Fruit fly (Drosophila melanogaster) whole organism, embryonic: ENCODE data around the gene CG16903.

ENCODE experiments used
- ATbp ChIP-seq: fragments of 200-800 bp; sonication (Bioruptor generic); optimal IDR thresholded peaks from 2 replicates; lab custom pipeline; 2017; ENCODE audit warnings: missing biosample characterization, mild to moderate bottlenecking, missing genetic modification characterization, missing genetic modification reagents
- Antp ChIP-seq: fragments of 200-800 bp; sonication (Bioruptor generic); optimal IDR thresholded peaks from 3 replicates; lab custom pipeline; 2016; ENCODE audit warnings: missing biosample characterization, missing genetic modification characterization
- Bteb2 ChIP-seq: fragments of 200-800 bp; sonication (Bioruptor generic); optimal IDR thresholded peaks from 2 replicates; lab custom pipeline; 2016; ENCODE audit warnings: missing biosample characterization, missing genetic modification characterization
- CG11085 ChIP-seq: fragments of 200-800 bp; sonication (Bioruptor generic); IDR thresholded peaks from 2 replicates; pipeline ENCODE4 v1.3.6; 2022; ENCODE audit warnings: missing biosample characterization, missing genetic modification characterization
- CG12071 ChIP-seq: fragments of 200-800 bp; sonication (Bioruptor generic); optimal IDR thresholded peaks from 3 replicates; lab custom pipeline; 2018; ENCODE audit warnings: missing biosample characterization, mild to moderate bottlenecking, missing genetic modification characterization
- CG15514 ChIP-seq: fragments of 200-800 bp; sonication (Bioruptor generic); optimal IDR thresholded peaks from 3 replicates; lab custom pipeline; 2017; ENCODE audit warnings: missing biosample characterization, missing genetic modification characterization, mild to moderate bottlenecking, moderate library complexity, missing genetic modification reagents
- CG1603 ChIP-seq: fragments of 200-800 bp; sonication (Bioruptor generic); optimal IDR thresholded peaks from 2 replicates; lab custom pipeline; 2019; ENCODE audit warnings: missing biosample characterization, mild to moderate bottlenecking, missing genetic modification characterization, moderate library complexity
- CG17359 ChIP-seq: fragments of 200-800 bp; sonication (Bioruptor generic); optimal IDR thresholded peaks from 3 replicates; lab custom pipeline; 2018; ENCODE audit warnings: missing biosample characterization, mild to moderate bottlenecking, missing genetic modification characterization, moderate library complexity
- CG17802 ChIP-seq: fragments of 200-800 bp; sonication (Bioruptor generic); optimal IDR thresholded peaks from 2 replicates; lab custom pipeline; 2018; ENCODE audit warnings: missing biosample characterization, mild to moderate bottlenecking, missing genetic modification characterization, moderate library complexity
- CG1792 ChIP-seq: fragments of 200-800 bp; sonication (Bioruptor generic); optimal IDR thresholded peaks from 2 replicates; lab custom pipeline; 2016; ENCODE audit warnings: missing biosample characterization, missing genetic modification characterization
- CG18599 ChIP-seq: fragments of 200-800 bp; sonication (Bioruptor generic); optimal IDR thresholded peaks from 3 replicates; lab custom pipeline; 2017; ENCODE audit warnings: missing biosample characterization, missing genetic modification characterization, mild to moderate bottlenecking, moderate library complexity, missing genetic modification reagents
- CG30431 ChIP-seq: fragments of 200-800 bp; sonication (Bioruptor generic); optimal IDR thresholded peaks from 2 replicates; lab custom pipeline; 2017; ENCODE audit warnings: missing biosample characterization, missing genetic modification characterization
- CG31224 ChIP-seq: fragments of 200-800 bp; sonication (Bioruptor generic); IDR thresholded peaks from 2 replicates; pipeline ENCODE4 v1.3.6; 2022; ENCODE audit warnings: missing biosample characterization, missing genetic modification characterization
- CG32532 ChIP-seq: fragments of 200-800 bp; sonication (Bioruptor generic); IDR thresholded peaks from 2 replicates; pipeline ENCODE4 v1.3.6; 2022; ENCODE audit warnings: missing biosample characterization, missing genetic modification characterization
- CG6254 ChIP-seq: fragments of 200-800 bp; sonication (Bioruptor generic); optimal IDR thresholded peaks from 3 replicates; lab custom pipeline; 2017; ENCODE audit warnings: mild to moderate bottlenecking, missing biosample characterization, missing genetic modification reagents, missing genetic modification characterization
- CG8388 ChIP-seq: fragments of 200-800 bp; sonication (Bioruptor generic); optimal IDR thresholded peaks from 2 replicates; lab custom pipeline; 2019; ENCODE audit warnings: missing biosample characterization, mild to moderate bottlenecking, missing genetic modification characterization, moderate library complexity
- CG8924 ChIP-seq: fragments of 200-800 bp; optimal IDR thresholded peaks from 3 replicates; lab custom pipeline; 2019; ENCODE audit warnings: missing biosample characterization, mild to moderate bottlenecking, missing genetic modification characterization, moderate library complexity
- CG9437 ChIP-seq: fragments of 200-800 bp; sonication (Bioruptor generic); optimal IDR thresholded peaks from 2 replicates; lab custom pipeline; 2018; ENCODE audit warnings: missing biosample characterization, mild to moderate bottlenecking, missing genetic modification characterization
- Camta ChIP-seq: fragments of 200-800 bp; sonication (Bioruptor generic); optimal IDR thresholded peaks from 2 replicates; lab custom pipeline; 2016; ENCODE audit warnings: missing biosample characterization, missing genetic modification characterization
- E2f1 ChIP-seq: fragments of 200-800 bp; sonication (Bioruptor generic); IDR thresholded peaks from 2 replicates; pipeline ENCODE4 v1.3.6; 2022; ENCODE audit warnings: missing biosample characterization, missing genetic modification characterization
- Ets65A ChIP-seq: fragments of 200-800 bp; sonication (Bioruptor generic); peaks from one replicate; lab custom pipeline; 2016; ENCODE audit warnings: missing biosample characterization, missing genetic modification characterization
- H15 ChIP-seq: fragments of 200-800 bp; sonication (Bioruptor generic); IDR thresholded peaks from 3 replicates; pipeline ENCODE4 v1.3.6; 2022; ENCODE audit warnings: missing biosample characterization, missing genetic modification characterization
- HLH54F ChIP-seq: fragments of 200-800 bp; sonication (Bioruptor generic); optimal IDR thresholded peaks from 3 replicates; lab custom pipeline; 2016; ENCODE audit warnings: missing biosample characterization, missing genetic modification characterization
- Hsf ChIP-seq: fragments of 200-800 bp; sonication (Bioruptor generic); optimal IDR thresholded peaks from 3 replicates; lab custom pipeline; 2016; ENCODE audit warnings: missing biosample characterization, missing genetic modification characterization
- Nf-YC ChIP-seq: fragments of 200-800 bp; optimal IDR thresholded peaks from 3 replicates; lab custom pipeline; 2019; ENCODE audit warnings: missing biosample characterization, mild to moderate bottlenecking, missing genetic modification characterization, moderate library complexity
- Ptx1 ChIP-seq: fragments of 200-800 bp; sonication (Bioruptor generic); IDR thresholded peaks from 2 replicates; pipeline ENCODE4 v1.3.6; 2022; ENCODE audit warnings: missing biosample characterization, missing genetic modification characterization
- Trl ChIP-seq, 3 experiments: fragments of >200 bp in 2 of 3; fragments of 200-800 bp in 1 of 3; sonication (Bioruptor generic) in 1 of 3; optimal IDR thresholded peaks; 2 replicates in 1 of 3; 3 replicates in 2 of 3; lab custom pipeline; 2016 to 2017; ENCODE audit warnings: missing biosample characterization in 1 of 3, missing genetic modification characterization in 1 of 3
- az2 ChIP-seq: fragments of 200-800 bp; sonication (Bioruptor generic); optimal IDR thresholded peaks from 3 replicates; lab custom pipeline; 2016; ENCODE audit warnings: missing biosample characterization, missing genetic modification characterization
- bcd ChIP-seq: fragments of 200-800 bp; sonication (Bioruptor generic); optimal IDR thresholded peaks from 2 replicates; lab custom pipeline; 2017; ENCODE audit warnings: missing biosample characterization, mild to moderate bottlenecking, missing genetic modification characterization
- chif ChIP-seq, 2 experiments: fragments of 200-800 bp; sonication (Bioruptor generic); optimal IDR thresholded peaks; 3 replicates each; lab custom pipeline; 2016; ENCODE audit warnings: missing biosample characterization in 2 of 2, missing genetic modification characterization in 2 of 2
- dati ChIP-seq: fragments of 200-800 bp; sonication (Bioruptor generic); IDR thresholded peaks from 2 replicates; pipeline ENCODE4 v1.3.6; 2022; ENCODE audit warnings: missing biosample characterization, missing genetic modification characterization
- dysf ChIP-seq: fragments of 200-800 bp; sonication (Bioruptor generic); IDR thresholded peaks from 3 replicates; pipeline ENCODE4 v1.3.6; 2022; ENCODE audit warnings: missing biosample characterization, missing genetic modification characterization
- grau ChIP-seq: fragments of 200-800 bp; optimal IDR thresholded peaks from 3 replicates; lab custom pipeline; 2019; ENCODE audit warnings: missing biosample characterization, mild to moderate bottlenecking, missing genetic modification characterization, moderate library complexity
- her ChIP-seq: fragments of 200-800 bp; sonication (Bioruptor generic); optimal IDR thresholded peaks from 2 replicates; lab custom pipeline; 2016; ENCODE audit warnings: missing biosample characterization, missing genetic modification characterization
- hkb ChIP-seq, 2 experiments: fragments of 200-800 bp in 1 of 2; fragments of >200 bp in 1 of 2; sonication (Bioruptor generic) in 1 of 2; IDR thresholded peaks in 1 of 2; optimal IDR thresholded peaks in 1 of 2; 2 replicates each; pipeline versions ENCODE4 v1.3.6 to Lab custom; 2017 to 2022; ENCODE audit warnings: missing biosample characterization in 1 of 2, missing genetic modification characterization in 1 of 2
- ind ChIP-seq: fragments of 200-800 bp; sonication (Bioruptor generic); optimal IDR thresholded peaks from 3 replicates; lab custom pipeline; 2016; ENCODE audit warnings: missing biosample characterization, missing genetic modification characterization
- jumu ChIP-seq: fragments of 200-800 bp; sonication (Bioruptor generic); optimal IDR thresholded peaks from 3 replicates; lab custom pipeline; 2016; ENCODE audit warnings: missing biosample characterization, missing genetic modification characterization
- pan ChIP-seq, 4 experiments: fragments of >200 bp in 3 of 4; fragments of 200-800 bp in 1 of 4; sonication (Bioruptor generic) in 1 of 4; optimal IDR thresholded peaks in 3 of 4; IDR thresholded peaks in 1 of 4; 2 replicates each; pipeline versions ENCODE4 v1.3.6 to Lab custom; 2017 to 2022; ENCODE audit warnings: missing biosample characterization in 2 of 4, missing genetic modification characterization in 2 of 4, mixed read lengths in 1 of 4
- pb ChIP-seq: fragments of 200-800 bp; sonication (Bioruptor generic); optimal IDR thresholded peaks from 3 replicates; lab custom pipeline; 2016; ENCODE audit warnings: missing biosample characterization, missing genetic modification characterization
- pnt ChIP-seq: fragments of 200-800 bp; sonication (Bioruptor generic); optimal IDR thresholded peaks from 3 replicates; lab custom pipeline; 2016; ENCODE audit warnings: missing biosample characterization, missing genetic modification characterization
- psq ChIP-seq: fragments of 200-800 bp; sonication (Bioruptor generic); optimal IDR thresholded peaks from 2 replicates; lab custom pipeline; 2017; ENCODE audit warnings: missing biosample characterization, missing genetic modification characterization
- row ChIP-seq: fragments of 200-800 bp; sonication (Bioruptor generic); IDR thresholded peaks from 3 replicates; pipeline ENCODE4 v1.3.6; 2022; ENCODE audit warnings: missing biosample characterization, missing genetic modification characterization
- sd ChIP-seq: fragments of 200-800 bp; sonication (Bioruptor generic); optimal IDR thresholded peaks from 3 replicates; lab custom pipeline; 2018; ENCODE audit warnings: missing biosample characterization, mild to moderate bottlenecking, missing genetic modification characterization, moderate library complexity
- seq ChIP-seq: fragments of 200-800 bp; sonication (Bioruptor generic); IDR thresholded peaks from 2 replicates; pipeline ENCODE4 v1.3.6; 2022; ENCODE audit warnings: missing biosample characterization, missing genetic modification characterization
- shn ChIP-seq: fragments of 200-800 bp; sonication (Bioruptor generic); optimal IDR thresholded peaks from 3 replicates; lab custom pipeline; 2016; ENCODE audit warnings: missing biosample characterization, missing genetic modification characterization
- sqz ChIP-seq: fragments of 200-800 bp; sonication (Bioruptor generic); optimal IDR thresholded peaks from 3 replicates; lab custom pipeline; 2018; ENCODE audit warnings: missing biosample characterization, mild to moderate bottlenecking, missing genetic modification characterization
- tup ChIP-seq: fragments of 200-800 bp; sonication (Bioruptor generic); optimal IDR thresholded peaks from 2 replicates; lab custom pipeline; 2016; ENCODE audit warnings: missing biosample characterization, mild to moderate bottlenecking, missing genetic modification characterization, moderate library complexity
- vfl ChIP-seq: fragments of 200-800 bp; sonication (Bioruptor generic); optimal IDR thresholded peaks from 2 replicates; lab custom pipeline; 2016; ENCODE audit warnings: missing biosample characterization, missing genetic modification characterization

Gene CG16903

dm6 chrX:2036800-2037488, 43.3 kb downstream of the CG16903 start (continued):
- TF ChIP-seq Trl (optimal IDR thresholded peaks at IDR 0.05; lab: Kevin White, UChicago) (no peak), Trl (GFP tag; optimal IDR thresholded peaks at IDR 0.05; lab: Kevin White, UChicago) (peak; percentile 25), bcd (GFP tag; lab: Kevin White, UChicago) (peak; percentile 4), CG12071 (GFP tag; lab: Kevin White, UChicago) (no peak), CG32532 (GFP tag; lab: Robert Waterston, UW) (peak; percentile 19; the same call in 1 of the 2 replicates), hkb (optimal IDR thresholded peaks at IDR 0.05; lab: Kevin White, UChicago) (no peak), hkb (GFP tag; IDR thresholded peaks at IDR 0.05; lab: Robert Waterston, UW) (0 out of 2 replicates have a peak, but pooled peaks have one; percentile 15), her (GFP tag; lab: Kevin White, UChicago) (no peak), seq (0 out of 2 replicates have a peak, but pooled peaks have one; percentile 25), CG17802 (no peak), az2 (GFP tag; lab: Kevin White, UChicago) (peak; percentile 25), CG8388 (peak; percentile 14), pnt (GFP tag; lab: Kevin White, UChicago) (peak; percentile 31), pan (optimal IDR thresholded peaks at IDR 0.05; lab: Kevin White, UChicago) (peak in 1 of 2 experiments; percentile 14), pan (GFP tag; optimal IDR thresholded peaks at IDR 0.05 in 1 of 2, IDR thresholded peaks at IDR 0.05 in 1 of 2) (no peak), vfl (GFP tag; lab: Kevin White, UChicago) (no peak), CG15514 (GFP tag; lab: Kevin White, UChicago) (no peak), Nf-YC (tag; lab: Kevin White, UChicago) (no peak), CG31224 (0 out of 2 replicates have a peak, but pooled peaks have one; percentile 4), Hsf (GFP tag; lab: Kevin White, UChicago) (peak; percentile 26), shn (GFP tag; lab: Kevin White, UChicago) (peak; percentile 17), dysf (0 out of 3 replicates have a peak, but pooled peaks have one; percentile 35), CG11085 (GFP tag; lab: Robert Waterston, UW) (no peak), row (GFP tag; lab: Robert Waterston, UW) (peak; percentile 92), Antp (GFP tag; lab: Kevin White, UChicago) (peak; percentile 48), tup (GFP tag; lab: Kevin White, UChicago) (no peak), CG6254 (GFP tag; lab: Kevin White, UChicago) (peak; percentile 86), H15 (GFP tag; lab: Robert Waterston, UW) (0 out of 3 replicates have a peak, but pooled peaks have one; percentile 32), CG1603 (peak; percentile 44), pb (GFP tag; lab: Kevin White, UChicago) (peak; percentile 44), E2f1 (GFP tag; lab: Robert Waterston, UW) (no peak), chif (GFP tag; optimal IDR thresholded peaks at IDR 0.05; lab: Kevin White, UChicago) (peak in 1 of 2 experiments; percentile 25), Camta (GFP tag; lab: Kevin White, UChicago) (peak; percentile 31), Ptx1 (GFP tag; lab: Robert Waterston, UW) (peak; percentile 18; the same call in 1 of the 2 replicates), HLH54F (peak; percentile 14), CG18599 (GFP tag; lab: Kevin White, UChicago) (peak; percentile 12), grau (tag; lab: Kevin White, UChicago) (peak; percentile 2), Bteb2 (no peak), CG8924 (tag; lab: Kevin White, UChicago) (no peak), jumu (GFP tag; lab: Kevin White, UChicago) (peak; percentile 32), Ets65A (GFP tag; lab: Kevin White, UChicago) (no peak), CG17359 (tag; lab: Kevin White, UChicago) (peak; percentile 17), CG30431 (GFP tag; lab: Kevin White, UChicago) (peak; percentile 19), ind (peak; percentile 33), sd (tag; lab: Kevin White, UChicago) (no peak), psq (GFP tag; lab: Kevin White, UChicago) (no peak), dati (GFP tag; lab: Robert Waterston, UW) (no peak), CG1792 (GFP tag; lab: Kevin White, UChicago) (no peak), CG9437 (peak; percentile 36), sqz (GFP tag; lab: Kevin White, UChicago) (no peak), ATbp (peak; percentile 19)
